Fruit fly (Drosophila melanogaster) whole organism, embryonic: ENCODE measurements around the gene Dh31.

Experiments used
- Adf1 ChIP-seq: fragments of 200-800 bp; sonication (Bioruptor generic); IDR thresholded peaks from 2 replicates; pipeline ENCODE4 v1.3.6; 2022; ENCODE audit warnings: missing biosample characterization, missing genetic modification characterization
- CG11085 ChIP-seq: fragments of 200-800 bp; sonication (Bioruptor generic); IDR thresholded peaks from 2 replicates; pipeline ENCODE4 v1.3.6; 2022; ENCODE audit warnings: missing biosample characterization, missing genetic modification characterization
- CG12391 ChIP-seq: fragments of 200-800 bp; sonication (Bioruptor generic); optimal IDR thresholded peaks from 3 replicates; lab custom pipeline; 2018; ENCODE audit warnings: missing biosample characterization, mild to moderate bottlenecking, missing genetic modification characterization, moderate library complexity
- CG13424 ChIP-seq: fragments of 200-800 bp; sonication (Bioruptor generic); optimal IDR thresholded peaks from 2 replicates; lab custom pipeline; 2019; ENCODE audit warnings: missing biosample characterization, mild to moderate bottlenecking, missing genetic modification characterization, moderate library complexity
- CG13624 ChIP-seq: fragments of 200-800 bp; sonication (Bioruptor generic); optimal IDR thresholded peaks from 2 replicates; lab custom pipeline; 2016; ENCODE audit warnings: missing biosample characterization, missing genetic modification characterization
- CG14014 ChIP-seq: fragments of 200-800 bp; sonication (Bioruptor generic); IDR thresholded peaks from 2 replicates; pipeline ENCODE4 v1.3.6; 2022; ENCODE audit warnings: missing biosample characterization, missing genetic modification characterization
- CG14441 ChIP-seq: fragments of 200-800 bp; sonication (Bioruptor generic); IDR thresholded peaks from 2 replicates; pipeline ENCODE4 v1.3.6; 2022; ENCODE audit warnings: missing biosample characterization, missing genetic modification characterization
- CG16813 ChIP-seq: fragments of 200-800 bp; sonication (Bioruptor generic); IDR thresholded peaks from 3 replicates; pipeline ENCODE4 v1.3.6; 2022; ENCODE audit warnings: missing biosample characterization, missing genetic modification characterization; ENCODE audit not compliant: partially characterized antibody
- CG2678 ChIP-seq: fragments of 200-800 bp; sonication (Bioruptor generic); optimal IDR thresholded peaks from 3 replicates; lab custom pipeline; 2019; ENCODE audit warnings: missing biosample characterization, mild to moderate bottlenecking, missing genetic modification characterization, moderate library complexity
- CG3163 ChIP-seq: fragments of 200-800 bp; sonication (Bioruptor generic); optimal IDR thresholded peaks from 3 replicates; lab custom pipeline; 2016; ENCODE audit warnings: missing biosample characterization, missing genetic modification characterization
- CG34422 ChIP-seq: fragments of 200-800 bp; sonication (Bioruptor generic); IDR thresholded peaks from 3 replicates; pipeline ENCODE4 v1.3.6; 2022; ENCODE audit warnings: missing biosample characterization, missing genetic modification characterization
- CG4328 ChIP-seq: fragments of 200-800 bp; sonication (Bioruptor generic); optimal IDR thresholded peaks from 3 replicates; lab custom pipeline; 2017; ENCODE audit warnings: missing biosample characterization, missing genetic modification reagents, missing genetic modification characterization
- CG4707 ChIP-seq: fragments of 200-800 bp; sonication (Bioruptor generic); optimal IDR thresholded peaks from 2 replicates; lab custom pipeline; 2018; ENCODE audit warnings: missing biosample characterization, mild to moderate bottlenecking, missing genetic modification characterization, moderate library complexity
- CG6254 ChIP-seq: fragments of 200-800 bp; sonication (Bioruptor generic); optimal IDR thresholded peaks from 3 replicates; lab custom pipeline; 2017; ENCODE audit warnings: mild to moderate bottlenecking, missing biosample characterization, missing genetic modification reagents, missing genetic modification characterization
- CG7271 ChIP-seq: fragments of 200-800 bp; sonication (Bioruptor generic); optimal IDR thresholded peaks from 2 replicates; lab custom pipeline; 2018; ENCODE audit warnings: missing biosample characterization, mild to moderate bottlenecking, missing genetic modification characterization, moderate library complexity
- CG7839 ChIP-seq: fragments of 200-800 bp; sonication (Bioruptor generic); optimal IDR thresholded peaks from 3 replicates; lab custom pipeline; 2018; ENCODE audit warnings: missing biosample characterization, mild to moderate bottlenecking, missing genetic modification characterization, moderate library complexity
- CG8290 ChIP-seq, 3 experiments: fragments of 200-800 bp; sonication (Bioruptor generic); optimal IDR thresholded peaks; 2 replicates each; lab custom pipeline; 2016 to 2019; ENCODE audit warnings: missing biosample characterization in 3 of 3, missing genetic modification characterization in 3 of 3, mild to moderate bottlenecking in 2 of 3, moderate library complexity in 1 of 3
- CG8944 ChIP-seq: fragments of 200-800 bp; sonication (Bioruptor generic); optimal IDR thresholded peaks from 3 replicates; lab custom pipeline; 2016; ENCODE audit warnings: missing biosample characterization, missing genetic modification characterization
- CG9932 ChIP-seq: fragments of 200-800 bp; sonication (Bioruptor generic); IDR thresholded peaks from 2 replicates; pipeline ENCODE4 v1.3.6; 2022; ENCODE audit warnings: missing biosample characterization, missing genetic modification characterization
- D ChIP-seq, 2 experiments: fragments of 200-800 bp in 1 of 2; fragments of >200 bp in 1 of 2; sonication (Bioruptor generic) in 1 of 2; optimal IDR thresholded peaks; 2 replicates in 1 of 2; 3 replicates in 1 of 2; lab custom pipeline; 2017; ENCODE audit warnings: mild to moderate bottlenecking in 1 of 2, missing biosample characterization in 1 of 2, missing genetic modification characterization in 1 of 2, missing genetic modification reagents in 1 of 2
- Dip2 ChIP-seq: fragments of 200-800 bp; sonication (Bioruptor generic); IDR thresholded peaks from 2 replicates; pipeline ENCODE4 v1.3.6; 2022; ENCODE audit warnings: missing biosample characterization, missing genetic modification characterization
- Dp ChIP-seq: fragments of 200-800 bp; sonication (Bioruptor generic); optimal IDR thresholded peaks from 2 replicates; lab custom pipeline; 2018; ENCODE audit warnings: missing biosample characterization, mild to moderate bottlenecking, missing genetic modification characterization, moderate library complexity
- Elba2 ChIP-seq: fragments of 200-800 bp; sonication (Bioruptor generic); optimal IDR thresholded peaks from 3 replicates; lab custom pipeline; 2016; ENCODE audit warnings: missing biosample characterization, missing genetic modification characterization
- Gsc ChIP-seq: fragments of 200-800 bp; sonication (Bioruptor generic); IDR thresholded peaks from 2 replicates; pipeline ENCODE4 v1.3.6; 2022; ENCODE audit warnings: missing biosample characterization, missing genetic modification characterization
- Hr51 ChIP-seq, 2 experiments: fragments of 200-800 bp; sonication (Bioruptor generic); optimal IDR thresholded peaks; 2 replicates in 1 of 2; 3 replicates in 1 of 2; lab custom pipeline; 2016 to 2018; ENCODE audit warnings: missing biosample characterization in 2 of 2, missing genetic modification characterization in 2 of 2, mild to moderate bottlenecking in 1 of 2, moderate library complexity in 1 of 2
- MESR4 ChIP-seq: fragments of 200-800 bp; sonication (Bioruptor generic); optimal IDR thresholded peaks from 2 replicates; lab custom pipeline; 2018; ENCODE audit warnings: missing biosample characterization, mild to moderate bottlenecking, missing genetic modification characterization, moderate library complexity
- Rfx ChIP-seq: fragments of 200-800 bp; sonication (Bioruptor generic); IDR thresholded peaks from 2 replicates; pipeline ENCODE4 v1.3.6; 2022; ENCODE audit warnings: missing biosample characterization, missing genetic modification characterization
- Rx ChIP-seq: fragments of 200-800 bp; sonication (Bioruptor generic); IDR thresholded peaks from 2 replicates; pipeline ENCODE4 v1.3.6; 2022; ENCODE audit warnings: missing biosample characterization, missing genetic modification characterization
- Scr ChIP-seq: fragments of 200-800 bp; sonication (Bioruptor generic); IDR thresholded peaks from 2 replicates; pipeline ENCODE4 v1.3.6; 2022; ENCODE audit warnings: missing biosample characterization, missing genetic modification characterization; ENCODE audit not compliant: partially characterized antibody
- Sox100B ChIP-seq: fragments of 200-800 bp; sonication (Bioruptor generic); optimal IDR thresholded peaks from 3 replicates; lab custom pipeline; 2018; ENCODE audit warnings: missing biosample characterization, mild to moderate bottlenecking, missing genetic modification characterization
- Sox102F ChIP-seq: fragments of 200-800 bp; sonication (Bioruptor generic); optimal IDR thresholded peaks from 2 replicates; lab custom pipeline; 2018; ENCODE audit warnings: missing biosample characterization, mild to moderate bottlenecking, missing genetic modification characterization, moderate library complexity
- Xbp1 ChIP-seq: fragments of 200-800 bp; sonication (Bioruptor generic); optimal IDR thresholded peaks from 3 replicates; lab custom pipeline; 2016; ENCODE audit warnings: missing biosample characterization, mild to moderate bottlenecking, missing genetic modification characterization
- aop ChIP-seq: fragments of 200-800 bp; sonication (Bioruptor generic); IDR thresholded peaks from 2 replicates; pipeline ENCODE4 v1.3.6; 2022; ENCODE audit warnings: missing biosample characterization, missing genetic modification characterization
- crp ChIP-seq, 2 experiments: fragments of 200-800 bp; sonication (Bioruptor generic); optimal IDR thresholded peaks; 2 replicates in 1 of 2; 3 replicates in 1 of 2; lab custom pipeline; 2017; ENCODE audit warnings: missing biosample characterization in 2 of 2, missing genetic modification characterization in 2 of 2, mild to moderate bottlenecking in 1 of 2, moderate library complexity in 1 of 2
- dm ChIP-seq: fragments of 200-800 bp; sonication (Bioruptor generic); optimal IDR thresholded peaks from 3 replicates; lab custom pipeline; 2016; ENCODE audit warnings: missing biosample characterization, missing genetic modification characterization
- dpn ChIP-seq, 2 experiments: fragments of 200-800 bp; sonication (Bioruptor generic); optimal IDR thresholded peaks; 3 replicates each; lab custom pipeline; 2016; ENCODE audit warnings: missing biosample characterization in 2 of 2, missing genetic modification characterization in 2 of 2
- ftz-f1 ChIP-seq: fragments of 200-800 bp; sonication (Bioruptor generic); optimal IDR thresholded peaks from 2 replicates; lab custom pipeline; 2016; ENCODE audit warnings: missing biosample characterization, missing genetic modification characterization
- gro ChIP-seq: fragments of 200-800 bp; sonication (Bioruptor generic); optimal IDR thresholded peaks from 2 replicates; lab custom pipeline; 2016; ENCODE audit warnings: missing biosample characterization, missing genetic modification characterization
- hth ChIP-seq: fragments of >200 bp; optimal IDR thresholded peaks from 2 replicates; lab custom pipeline; 2017; ENCODE audit warnings: inconsistent platforms
- kah ChIP-seq: fragments of 200-800 bp; sonication (Bioruptor generic); optimal IDR thresholded peaks from 2 replicates; lab custom pipeline; 2018; ENCODE audit warnings: missing biosample characterization, mild to moderate bottlenecking, missing genetic modification characterization
- lov ChIP-seq, 2 experiments: fragments of 200-800 bp in 1 of 2; fragments of >200 bp in 1 of 2; sonication (Bioruptor generic) in 1 of 2; IDR thresholded peaks in 1 of 2; optimal IDR thresholded peaks in 1 of 2; 2 replicates in 1 of 2; 3 replicates in 1 of 2; pipeline versions ENCODE4 v1.3.6 to Lab custom; 2017 to 2022; ENCODE audit warnings: missing biosample characterization in 1 of 2, missing genetic modification characterization in 1 of 2
- pb ChIP-seq: fragments of 200-800 bp; sonication (Bioruptor generic); optimal IDR thresholded peaks from 3 replicates; lab custom pipeline; 2016; ENCODE audit warnings: missing biosample characterization, missing genetic modification characterization
- pho ChIP-seq: fragments of 200-800 bp; sonication (Bioruptor generic); optimal IDR thresholded peaks from 2 replicates; lab custom pipeline; 2016; ENCODE audit warnings: missing biosample characterization, missing genetic modification characterization
- phol ChIP-seq: fragments of 200-800 bp; sonication (Bioruptor generic); optimal IDR thresholded peaks from 3 replicates; lab custom pipeline; 2018; ENCODE audit warnings: missing biosample characterization, mild to moderate bottlenecking, missing genetic modification characterization, moderate library complexity
- row ChIP-seq: fragments of 200-800 bp; sonication (Bioruptor generic); IDR thresholded peaks from 3 replicates; pipeline ENCODE4 v1.3.6; 2022; ENCODE audit warnings: missing biosample characterization, missing genetic modification characterization
- salm ChIP-seq: fragments of 200-800 bp; sonication (Bioruptor generic); optimal IDR thresholded peaks from 2 replicates; lab custom pipeline; 2018; ENCODE audit warnings: missing biosample characterization, mild to moderate bottlenecking, missing genetic modification characterization
- seq ChIP-seq: fragments of 200-800 bp; sonication (Bioruptor generic); IDR thresholded peaks from 2 replicates; pipeline ENCODE4 v1.3.6; 2022; ENCODE audit warnings: missing biosample characterization, missing genetic modification characterization
- trem ChIP-seq: fragments of 200-800 bp; optimal IDR thresholded peaks from 3 replicates; lab custom pipeline; 2019; ENCODE audit warnings: missing biosample characterization, mild to moderate bottlenecking, missing genetic modification characterization, moderate library complexity
- zen ChIP-seq: fragments of 200-800 bp; sonication (Bioruptor generic); optimal IDR thresholded peaks from 3 replicates; lab custom pipeline; 2018; ENCODE audit warnings: missing biosample characterization, mild to moderate bottlenecking, missing genetic modification characterization, moderate library complexity

Gene Dh31

dm6 chr2L:8511723-8512122, 5.1 kb upstream of the Dh31 start, which contains the start of gene CG13096 (continued):
- no peak for TF ChIP-seq CG4707 (GFP tag; lab: Kevin White, UChicago)
- TF ChIP-seq Dip2, result no peak
- TF ChIP-seq Scr, result peak; percentile 97
- TF ChIP-seq CG12391 (tag; lab: Kevin White, UChicago), result peak; percentile 44
- TF ChIP-seq CG8290 (GFP tag; optimal IDR thresholded peaks at IDR 0.05; lab: Kevin White, UChicago), result peak; percentile 90
- TF ChIP-seq CG8290 (tag; optimal IDR thresholded peaks at IDR 0.05; lab: Kevin White, UChicago), result peak; percentile 75 to 96
- TF ChIP-seq aop (GFP tag; lab: Robert Waterston, UW), result no peak
- TF ChIP-seq Rx (GFP tag; lab: Robert Waterston, UW), result no peak
- peak; percentile 85 for TF ChIP-seq trem (tag; lab: Kevin White, UChicago)
- no peak for TF ChIP-seq pb
- no peak for TF ChIP-seq CG8944 (GFP tag; lab: Kevin White, UChicago)
- TF ChIP-seq MESR4 (GFP tag; lab: Kevin White, UChicago), result peak; percentile 66
- no peak for TF ChIP-seq Gsc (GFP tag; lab: Robert Waterston, UW)
- peak; percentile 73 for TF ChIP-seq CG13624 (GFP tag; lab: Kevin White, UChicago)
- peak; percentile 73 to 95 for TF ChIP-seq crp (GFP tag; optimal IDR thresholded peaks at IDR 0.05; lab: Kevin White, UChicago)
- peak in 1 of 2 experiments; percentile 27 for TF ChIP-seq Hr51 (GFP tag; optimal IDR thresholded peaks at IDR 0.05; lab: Kevin White, UChicago)
- TF ChIP-seq Elba2 (GFP tag; lab: Kevin White, UChicago), result no peak
- TF ChIP-seq CG14441 (GFP tag; lab: Robert Waterston, UW), result no peak
- TF ChIP-seq CG16813 (GFP tag; lab: Robert Waterston, UW), result peak; percentile 98
- TF ChIP-seq Xbp1, result peak; percentile 49
- TF ChIP-seq hth (lab: Kevin White, UChicago), result no peak
- no peak for TF ChIP-seq CG3163
- TF ChIP-seq D (optimal IDR thresholded peaks at IDR 0.05; lab: Kevin White, UChicago), result no peak
- no peak for TF ChIP-seq D (GFP tag; optimal IDR thresholded peaks at IDR 0.05; lab: Kevin White, UChicago)
- TF ChIP-seq phol (tag; lab: Kevin White, UChicago), result peak; percentile 61
- TF ChIP-seq CG2678 (tag; lab: Kevin White, UChicago), result no peak
- TF ChIP-seq CG13424, result peak; percentile 24
- no peak for TF ChIP-seq Sox100B (GFP tag; lab: Kevin White, UChicago)
- peak; percentile 68 for TF ChIP-seq gro (GFP tag; lab: Kevin White, UChicago)
- TF ChIP-seq row, result peak; percentile 59; the same call in 2 of the 3 replicates
- TF ChIP-seq Dp, result peak; percentile 83
- no peak for TF ChIP-seq Adf1 (GFP tag; lab: Robert Waterston, UW)
- peak; percentile 65 for TF ChIP-seq zen (tag; lab: Kevin White, UChicago)
- TF ChIP-seq dpn (GFP tag; optimal IDR thresholded peaks at IDR 0.05; lab: Kevin White, UChicago), result peak; percentile 37 to 43
- TF ChIP-seq CG34422 (GFP tag; lab: Robert Waterston, UW), result peak; percentile 71; the same call in 1 of the 3 replicates
- no peak for TF ChIP-seq salm (tag; lab: Kevin White, UChicago)
- no peak for TF ChIP-seq CG14014 (GFP tag; lab: Robert Waterston, UW)
- TF ChIP-seq Sox102F (GFP tag; lab: Kevin White, UChicago), result no peak
- TF ChIP-seq CG7839 (tag; lab: Kevin White, UChicago), result no peak
- TF ChIP-seq pho (GFP tag; lab: Kevin White, UChicago), result peak; percentile 39
- peak; percentile 99 for TF ChIP-seq dm (GFP tag; lab: Kevin White, UChicago)
- TF ChIP-seq CG6254 (GFP tag; lab: Kevin White, UChicago), result no peak
- TF ChIP-seq CG4328 (GFP tag; lab: Kevin White, UChicago), result no peak
- no peak for TF ChIP-seq lov (optimal IDR thresholded peaks at IDR 0.05; lab: Kevin White, UChicago)
- no peak for TF ChIP-seq lov (GFP tag; IDR thresholded peaks at IDR 0.05; lab: Robert Waterston, UW)
- no peak for TF ChIP-seq seq (GFP tag; lab: Robert Waterston, UW)
- TF ChIP-seq CG7271 (tag; lab: Kevin White, UChicago), result no peak
- no peak for TF ChIP-seq CG11085
- TF ChIP-seq kah (GFP tag; lab: Kevin White, UChicago), result no peak
- TF ChIP-seq ftz-f1 (GFP tag; lab: Kevin White, UChicago), result peak; percentile 66
- peak; percentile 66 for TF ChIP-seq Rfx (GFP tag; lab: Robert Waterston, UW)
- TF ChIP-seq CG9932 (GFP tag; lab: Robert Waterston, UW), result peak; percentile 77
